Fruit fly (Drosophila melanogaster) whole organism, prepupa: Measurements from ENCODE around the gene CG14324.

Experiments used
- CG10669 ChIP-seq: fragments of 200-800 bp; sonication (Bioruptor generic); optimal IDR thresholded peaks from 3 replicates; lab custom pipeline; 2018; ENCODE audit warnings: missing biosample characterization, mild to moderate bottlenecking, missing genetic modification characterization, moderate library complexity
- CG11762 ChIP-seq: fragments of 200-800 bp; sonication (Bioruptor generic); optimal IDR thresholded peaks from 3 replicates; lab custom pipeline; 2016; ENCODE audit warnings: missing biosample characterization, missing genetic modification characterization; ENCODE audit not compliant: insufficient read depth
- CG11902 ChIP-seq: fragments of 200-800 bp; sonication (Bioruptor generic); optimal IDR thresholded peaks from 3 replicates; lab custom pipeline; 2016; ENCODE audit warnings: missing biosample characterization, missing genetic modification characterization
- CG1621 ChIP-seq: fragments of 200-800 bp; sonication (Bioruptor generic); optimal IDR thresholded peaks from 3 replicates; lab custom pipeline; 2018; ENCODE audit warnings: missing biosample characterization, mild to moderate bottlenecking, missing genetic modification characterization
- CG16779 ChIP-seq: fragments of 200-800 bp; sonication (Bioruptor generic); optimal IDR thresholded peaks from 3 replicates; lab custom pipeline; 2017; ENCODE audit warnings: missing biosample characterization, mild to moderate bottlenecking, missing genetic modification characterization
- CG3032 ChIP-seq: fragments of 200-800 bp; optimal IDR thresholded peaks from 2 replicates; lab custom pipeline; 2019; ENCODE audit warnings: missing biosample characterization, mild to moderate bottlenecking, missing genetic modification characterization, moderate library complexity
- CG3919 ChIP-seq: fragments of 200-800 bp; sonication (Bioruptor generic); optimal IDR thresholded peaks from 3 replicates; lab custom pipeline; 2016; ENCODE audit warnings: missing biosample characterization, missing genetic modification characterization
- CG6163 ChIP-seq: fragments of 200-800 bp; sonication (Bioruptor generic); IDR thresholded peaks from 3 replicates; pipeline ENCODE4 v1.3.6; 2022; ENCODE audit warnings: missing biosample characterization, missing genetic modification characterization
- CG8119 ChIP-seq: fragments of 200-800 bp; sonication (Bioruptor generic); IDR thresholded peaks from 3 replicates; pipeline ENCODE4 v1.3.6; 2022; ENCODE audit warnings: missing biosample characterization, missing genetic modification characterization
- CG8319 ChIP-seq: fragments of 200-800 bp; sonication (Bioruptor generic); optimal IDR thresholded peaks from 3 replicates; lab custom pipeline; 2016; ENCODE audit warnings: missing biosample characterization, missing genetic modification characterization
- CG8632 ChIP-seq: fragments of 200-800 bp; sonication (Bioruptor generic); optimal IDR thresholded peaks from 3 replicates; lab custom pipeline; 2016; ENCODE audit warnings: missing biosample characterization, missing genetic modification characterization
- CG9139 ChIP-seq: fragments of 200-800 bp; sonication (Bioruptor generic); optimal IDR thresholded peaks from 3 replicates; lab custom pipeline; 2017; ENCODE audit warnings: missing biosample characterization, mild to moderate bottlenecking, missing genetic modification characterization
- Eip75B ChIP-seq: fragments of 200-800 bp; sonication (Bioruptor generic); optimal IDR thresholded peaks from 3 replicates; lab custom pipeline; 2016; ENCODE audit warnings: missing biosample characterization, missing genetic modification characterization
- Eip93F ChIP-seq: fragments of 200-800 bp; sonication (Bioruptor generic); optimal IDR thresholded peaks from 2 replicates; lab custom pipeline; 2016; ENCODE audit warnings: missing biosample characterization, mild to moderate bottlenecking, missing genetic modification characterization
- Gug ChIP-seq: fragments of 200-800 bp; sonication (Bioruptor generic); IDR thresholded peaks from 2 replicates; pipeline ENCODE4 v1.3.6; 2022; ENCODE audit warnings: missing biosample characterization, missing genetic modification characterization
- Hr38 ChIP-seq: sonication (Bioruptor generic); optimal IDR thresholded peaks from 2 replicates; lab custom pipeline; 2016; ENCODE audit warnings: missing biosample characterization, missing genetic modification characterization
- Met ChIP-seq: fragments of 200-800 bp; sonication (Bioruptor generic); optimal IDR thresholded peaks from 3 replicates; lab custom pipeline; 2016; ENCODE audit warnings: missing biosample characterization, missing genetic modification characterization
- OdsH ChIP-seq: fragments of 200-800 bp; sonication (Bioruptor generic); optimal IDR thresholded peaks from 3 replicates; lab custom pipeline; 2016; ENCODE audit warnings: missing biosample characterization, missing genetic modification characterization
- Smox ChIP-seq: fragments of 200-800 bp; sonication (Bioruptor generic); optimal IDR thresholded peaks from 3 replicates; lab custom pipeline; 2016; ENCODE audit warnings: missing biosample characterization, missing genetic modification characterization
- Sox102F ChIP-seq: fragments of 200-800 bp; sonication (Bioruptor generic); optimal IDR thresholded peaks from 2 replicates; lab custom pipeline; 2016; ENCODE audit warnings: missing biosample characterization, mild to moderate bottlenecking, missing genetic modification characterization
- Sox14 ChIP-seq: fragments of 200-800 bp; sonication (Bioruptor generic); optimal IDR thresholded peaks from 3 replicates; lab custom pipeline; 2016; ENCODE audit warnings: missing biosample characterization, missing genetic modification characterization
- Sox15 ChIP-seq: fragments of 200-800 bp; sonication (Bioruptor generic); optimal IDR thresholded peaks from 3 replicates; lab custom pipeline; 2016; ENCODE audit warnings: missing biosample characterization, missing genetic modification characterization
- acj6 ChIP-seq: fragments of 200-800 bp; sonication (Bioruptor generic); optimal IDR thresholded peaks from 3 replicates; lab custom pipeline; 2016; ENCODE audit warnings: missing biosample characterization, missing genetic modification characterization
- cyc ChIP-seq: fragments of 200-800 bp; sonication (Bioruptor generic); optimal IDR thresholded peaks from 3 replicates; lab custom pipeline; 2016; ENCODE audit warnings: missing biosample characterization, missing genetic modification characterization
- eg ChIP-seq: fragments of 200-800 bp; sonication (Bioruptor generic); IDR thresholded peaks from 3 replicates; pipeline ENCODE4 v1.3.6; 2022; ENCODE audit warnings: missing biosample characterization, missing genetic modification characterization
- esn ChIP-seq: fragments of 200-800 bp; sonication (Bioruptor generic); optimal IDR thresholded peaks from 2 replicates; lab custom pipeline; 2016; ENCODE audit warnings: missing biosample characterization, mild to moderate bottlenecking, missing genetic modification characterization, moderate library complexity
- fd59A ChIP-seq: fragments of 200-800 bp; sonication (Bioruptor generic); optimal IDR thresholded peaks from 2 replicates; lab custom pipeline; 2017; ENCODE audit warnings: missing biosample characterization, mild to moderate bottlenecking, missing genetic modification characterization, missing genetic modification reagents
- fkh ChIP-seq: fragments of 200-800 bp; sonication (Bioruptor generic); optimal IDR thresholded peaks from 3 replicates; lab custom pipeline; 2017; ENCODE audit warnings: missing biosample characterization, mild to moderate bottlenecking, missing genetic modification characterization, moderate library complexity
- lz ChIP-seq: fragments of 200-800 bp; sonication (Bioruptor generic); optimal IDR thresholded peaks from 3 replicates; lab custom pipeline; 2016; ENCODE audit warnings: missing biosample characterization, missing genetic modification characterization
- pdm3 ChIP-seq: fragments of 200-800 bp; sonication (Bioruptor generic); optimal IDR thresholded peaks from 3 replicates; lab custom pipeline; 2016; ENCODE audit warnings: missing biosample characterization, missing genetic modification characterization
- salr ChIP-seq, 2 experiments: fragments of 200-800 bp; sonication (Bioruptor generic); optimal IDR thresholded peaks; 3 replicates each; lab custom pipeline; 2016 to 2018; ENCODE audit warnings: missing biosample characterization in 2 of 2, missing genetic modification characterization in 2 of 2, mild to moderate bottlenecking in 1 of 2
- ss ChIP-seq, 2 experiments: fragments of 200-800 bp; sonication (Bioruptor generic); optimal IDR thresholded peaks; 2 replicates in 1 of 2; 3 replicates in 1 of 2; lab custom pipeline; 2017 to 2018; ENCODE audit warnings: mild to moderate bottlenecking in 2 of 2, missing biosample characterization in 2 of 2, missing genetic modification characterization in 2 of 2, moderate library complexity in 1 of 2
- svp ChIP-seq: fragments of 200-800 bp; sonication (Bioruptor generic); peaks from one replicate; lab custom pipeline; 2016; ENCODE audit warnings: missing biosample characterization, missing genetic modification characterization
- topi ChIP-seq: fragments of 200-800 bp; sonication (Bioruptor generic); optimal IDR thresholded peaks from 3 replicates; lab custom pipeline; 2016; ENCODE audit warnings: missing biosample characterization, missing genetic modification characterization
- vri ChIP-seq: fragments of 200-800 bp; sonication (Bioruptor generic); optimal IDR thresholded peaks from 3 replicates; lab custom pipeline; 2016; ENCODE audit warnings: missing biosample characterization, mild to moderate bottlenecking, missing genetic modification characterization

The CG14324 gene

dm6 chr3R:17596236-17596635 lies 22.4 kb downstream of the CG14324 start, which contains the start of gene CG7606:
TSS of gene CG7606 (plus strand) at chr3R:17596536.
- TF ChIP-seq Sox102F (GFP tag; lab: Kevin White, UChicago) (no peak), CG9139 (GFP tag; lab: Kevin White, UChicago) (no peak)

- TF ChIP-seq esn (GFP tag; lab: Kevin White, UChicago): no peak
- peak; percentile 21 for TF ChIP-seq vri (GFP tag; lab: Kevin White, UChicago)
These were observed 23.5 kb downstream of the CG14324 start, which contains the start of gene Sgs5 for dm6 chr3R:17595084-17595483. TSS of gene Sgs5 (plus strand) at chr3R:17595362.

- TF ChIP-seq CG3032 (tag; lab: Kevin White, UChicago) (no peak), CG11762 (no peak), Sox14 (GFP tag; lab: Kevin White, UChicago) (no peak), ss (GFP tag; optimal IDR thresholded peaks at IDR 0.05; lab: Kevin White, UChicago) (no peak), pdm3 (GFP tag; lab: Kevin White, UChicago) (no peak), OdsH (no peak), CG11902 (GFP tag; lab: Kevin White, UChicago) (no peak), Eip75B (no peak), eg (no peak), CG16779 (tag; lab: Kevin White, UChicago) (no peak), svp (GFP tag; lab: Kevin White, UChicago) (no peak), CG1621 (no peak), salr (GFP tag; optimal IDR thresholded peaks at IDR 0.05; lab: Kevin White, UChicago) (no peak)
- TF ChIP-seq, all 60 proteins: peak for 0
These were observed 24.5 kb downstream of the CG14324 start, which contains the start of gene Sgs5bis for dm6 chr3R:17594086-17594485. TSS of gene Sgs5bis (plus strand) at chr3R:17594386.

dm6 chr3R:17593470-17593869 lies 25.1 kb downstream of the CG14324 start:
- no peak for TF ChIP-seq topi (GFP tag; lab: Kevin White, UChicago)
- TF ChIP-seq Sox15: no peak
- no peak for TF ChIP-seq CG10669 (GFP tag; lab: Kevin White, UChicago)
- no peak for TF ChIP-seq CG16779 (tag; lab: Kevin White, UChicago)
- TF ChIP-seq lz (GFP tag; lab: Kevin White, UChicago): no peak
- no peak for TF ChIP-seq Sox102F (GFP tag; lab: Kevin White, UChicago)
- no peak for TF ChIP-seq CG11902 (GFP tag; lab: Kevin White, UChicago)
- no peak for TF ChIP-seq Gug
- no peak for TF ChIP-seq CG8632 (GFP tag; lab: Kevin White, UChicago)
- no peak for TF ChIP-seq CG3919 (GFP tag; lab: Kevin White, UChicago)
- no peak for TF ChIP-seq CG1621
- TF ChIP-seq acj6 (GFP tag; lab: Kevin White, UChicago): no peak
- TF ChIP-seq fd59A (GFP tag; lab: Kevin White, UChicago): no peak
- no peak for TF ChIP-seq CG8119 (GFP tag; lab: Robert Waterston, UW)
- no peak for TF ChIP-seq Smox (GFP tag; lab: Kevin White, UChicago)
- TF ChIP-seq Hr38 (GFP tag; lab: Kevin White, UChicago): no peak
- TF ChIP-seq salr (GFP tag; optimal IDR thresholded peaks at IDR 0.05; lab: Kevin White, UChicago): no peak
- no peak for TF ChIP-seq CG6163
- TF ChIP-seq esn (GFP tag; lab: Kevin White, UChicago): no peak

dm6 chr3R:17591831-17592230 lies 26.8 kb downstream of the CG14324 start:
- TF ChIP-seq topi (GFP tag; lab: Kevin White, UChicago) (no peak), svp (GFP tag; lab: Kevin White, UChicago) (peak; percentile 60)

dm6 chr3R:17588805-17589204 lies 29.8 kb downstream of the CG14324 start:
- no peak for TF ChIP-seq esn (GFP tag; lab: Kevin White, UChicago)
- TF ChIP-seq fd59A (GFP tag; lab: Kevin White, UChicago): no peak
- TF ChIP-seq CG9139 (GFP tag; lab: Kevin White, UChicago): no peak
- no peak for TF ChIP-seq Smox (GFP tag; lab: Kevin White, UChicago)
- no peak for TF ChIP-seq CG8319 (GFP tag; lab: Kevin White, UChicago)
- TF ChIP-seq Met: no peak
- no peak for TF ChIP-seq cyc (GFP tag; lab: Kevin White, UChicago)
- TF ChIP-seq fkh: no peak
- no peak for TF ChIP-seq Eip93F
- TF ChIP-seq CG3032 (tag; lab: Kevin White, UChicago): no peak
- TF ChIP-seq, all 60 proteins: peak for 0
